Worm (Caenorhabditis elegans): Measurements from ENCODE around the gene tag-281.

tag-281 gene

DNA sequence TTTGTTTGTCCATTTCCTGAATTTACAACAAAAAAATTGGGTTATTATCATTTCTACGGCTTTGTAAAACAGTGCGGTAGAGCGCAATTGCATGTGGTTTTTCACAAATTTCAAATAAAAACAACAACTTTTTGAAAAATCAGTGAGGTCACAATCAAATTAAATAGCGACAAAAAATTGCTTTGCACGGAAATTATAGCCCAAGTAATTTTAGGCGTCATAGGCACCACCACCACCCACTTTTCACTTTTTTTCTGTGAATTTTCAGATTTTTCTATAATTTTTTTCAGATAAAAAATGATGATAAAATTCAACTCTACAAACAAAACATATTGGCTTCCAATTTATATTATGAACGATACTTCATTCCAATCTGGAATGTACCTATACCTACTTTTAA is 2.3 kb upstream of the tag-281 start, which contains the start of gene sre-38:
sre-38 (plus strand) TSS at position 301 of the 400 bp plus-strand sequence.
- no peak for TF ChIP-seq fkh-6 (tag; optimal IDR thresholded peaks at IDR 0.05)
- no peak for TF ChIP-seq elt-4 (tag; optimal IDR thresholded peaks at IDR 0.05)
- no peak for TF ChIP-seq sdc-2 (tag; optimal IDR thresholded peaks at IDR 0.05)

DNA sequence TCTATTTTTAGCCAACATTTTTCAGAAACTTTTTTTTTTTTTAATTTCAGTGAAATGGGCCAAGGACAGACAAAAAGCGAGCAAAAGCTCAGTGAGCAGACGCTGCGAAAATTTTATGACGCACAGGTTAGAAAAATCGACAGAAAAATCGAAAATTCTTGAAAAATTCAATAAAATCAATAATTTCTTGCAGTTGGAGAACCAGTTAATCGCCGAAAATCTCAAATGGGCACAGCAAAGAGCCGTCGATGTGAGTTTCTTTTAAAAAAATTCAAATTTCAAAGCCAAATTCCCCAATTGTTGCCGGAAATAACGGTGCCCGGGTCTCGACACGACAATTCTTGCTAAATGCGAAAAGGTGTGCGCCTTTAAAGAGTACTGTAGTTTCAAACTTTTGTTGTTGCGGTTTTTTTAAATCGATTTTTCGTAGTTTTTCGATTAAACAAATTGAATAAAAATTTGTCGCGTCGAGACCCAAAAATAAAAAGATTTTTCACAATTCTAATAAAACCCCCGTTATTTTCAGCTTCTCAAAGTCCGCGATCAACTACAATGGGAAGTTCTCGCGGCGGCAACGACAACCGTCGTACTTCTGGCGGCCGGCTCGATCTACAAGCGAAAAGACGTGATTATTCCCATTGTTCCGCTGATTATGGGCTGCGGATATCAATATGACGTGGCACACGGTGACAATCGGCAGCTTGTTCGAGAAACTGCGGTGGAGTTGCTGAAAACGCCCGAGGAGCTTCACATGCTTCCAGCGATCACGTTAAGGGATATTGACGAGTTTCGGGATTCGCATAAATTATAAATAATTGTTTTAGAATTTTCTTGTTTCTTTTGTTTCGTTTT is 1.3 kb downstream of the tag-281 start, which contains the start of gene tag-280:
tag-280 (plus strand) TSS at position 51 of the 852 bp plus-strand sequence.
- TF ChIP-seq che-1 (tag; optimal IDR thresholded peaks at IDR 0.05) = no peak
- TF ChIP-seq K09A11.1 (tag; optimal IDR thresholded peaks at IDR 0.05; ENCODE audit: insufficient read depth) = no peak

DNA sequence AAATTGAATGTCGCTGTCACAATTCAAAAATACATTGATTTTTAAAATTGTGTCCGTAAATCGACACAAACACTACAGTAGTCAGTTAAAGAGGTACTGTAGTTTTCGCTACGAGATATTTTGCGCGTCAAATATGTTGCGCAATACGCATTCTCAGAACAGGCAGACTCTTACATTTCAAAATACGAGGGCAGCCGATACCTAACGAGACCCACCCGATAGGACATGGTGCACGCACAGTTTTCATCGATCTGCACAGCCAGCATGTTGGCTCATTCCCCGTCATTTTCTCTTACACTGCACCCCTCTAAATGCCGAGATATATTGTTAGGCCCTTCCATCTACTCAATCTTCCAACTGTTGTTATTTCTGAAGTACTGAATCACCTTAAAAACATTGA is 2.7 kb downstream of the tag-281 start, which contains the start of gene F15A4.2:
F15A4.2 (plus strand) TSS at position 301 of the 400 bp plus-strand sequence.
- TF ChIP-seq hlh-15 (tag; optimal IDR thresholded peaks at IDR 0.05) (no peak), nhr-232 (tag; optimal IDR thresholded peaks at IDR 0.05) (no peak), lim-6 (tag; optimal IDR thresholded peaks at IDR 0.05) (no peak), F13H6.1 (tag; optimal IDR thresholded peaks at IDR 0.05) (no peak), T23F11.4 (GFP tag; optimal IDR thresholded peaks at IDR 0.05) (no peak), ama-1 (optimal IDR thresholded peaks at IDR 0.05) (no peak), rnt-1 (tag; optimal IDR thresholded peaks at IDR 0.05) (no peak), dmd-4 (tag; optimal IDR thresholded peaks at IDR 0.05; ENCODE audit: borderline replicate concordance) (no peak)

DNA sequence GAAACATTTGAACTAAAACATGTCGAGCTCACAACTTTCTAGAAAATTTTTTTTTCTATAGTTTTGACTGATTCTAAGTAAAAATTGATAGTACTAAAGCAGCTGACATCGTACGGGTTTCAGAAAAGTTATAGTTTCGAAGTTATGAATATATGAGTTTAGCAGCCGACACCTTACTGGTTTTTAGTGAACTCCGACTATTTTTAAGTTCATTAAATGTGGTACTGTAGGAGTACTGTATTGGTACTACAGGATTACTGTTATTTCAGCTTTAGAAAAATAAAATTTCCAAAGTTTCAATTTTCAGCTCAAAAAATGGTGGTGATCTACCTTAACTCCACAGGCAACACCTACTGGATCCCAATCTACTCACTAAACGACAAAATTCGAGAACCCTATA is 6.0 kb downstream of the tag-281 start, which contains the start of gene sre-37:
sre-37 (plus strand) TSS at position 301 of the 400 bp plus-strand sequence.
- no peak for TF ChIP-seq ceh-22 (tag; optimal IDR thresholded peaks at IDR 0.05)
- TF ChIP-seq pax-1 (tag; optimal IDR thresholded peaks at IDR 0.05) = no peak
- TF ChIP-seq hlh-15 (tag; optimal IDR thresholded peaks at IDR 0.05) = no peak
- no peak for TF ChIP-seq ceh-19 (GFP tag; optimal IDR thresholded peaks at IDR 0.05)
- no peak for TF ChIP-seq lin-11 (tag; optimal IDR thresholded peaks at IDR 0.05)
- TF ChIP-seq eyg-1 (tag; optimal IDR thresholded peaks at IDR 0.05) = no peak
- no peak for TF ChIP-seq K02D7.2 (tag; optimal IDR thresholded peaks at IDR 0.05)
- TF ChIP-seq dve-1 (tag; optimal IDR thresholded peaks at IDR 0.05) = no peak
- TF ChIP-seq tbx-2 (tag; optimal IDR thresholded peaks at IDR 0.05) = no peak
- TF ChIP-seq gmeb-2 (tag; optimal IDR thresholded peaks at IDR 0.05) = no peak
- TF ChIP-seq hlh-8 (tag; optimal IDR thresholded peaks at IDR 0.05) = no peak
- TF ChIP-seq pros-1 (tag; optimal IDR thresholded peaks at IDR 0.05) = no peak
- no peak for TF ChIP-seq che-1 (tag; optimal IDR thresholded peaks at IDR 0.05)
- no peak for TF ChIP-seq sox-2 (GFP tag; IDR thresholded peaks at IDR 0.05)
- no peak for TF ChIP-seq odd-2 (tag; optimal IDR thresholded peaks at IDR 0.05)
- no peak for TF ChIP-seq sox-4 (tag; optimal IDR thresholded peaks at IDR 0.05)
- no peak for TF ChIP-seq ceh-34 (tag; optimal IDR thresholded peaks at IDR 0.05)
- TF ChIP-seq K09A11.1 (tag; optimal IDR thresholded peaks at IDR 0.05; ENCODE audit: insufficient read depth) = no peak
- TF ChIP-seq unc-3 (GFP tag; conservative IDR thresholded peaks at IDR 0.05) = no peak
- TF ChIP-seq unc-3 (tag; optimal IDR thresholded peaks at IDR 0.05) = no peak

DNA sequence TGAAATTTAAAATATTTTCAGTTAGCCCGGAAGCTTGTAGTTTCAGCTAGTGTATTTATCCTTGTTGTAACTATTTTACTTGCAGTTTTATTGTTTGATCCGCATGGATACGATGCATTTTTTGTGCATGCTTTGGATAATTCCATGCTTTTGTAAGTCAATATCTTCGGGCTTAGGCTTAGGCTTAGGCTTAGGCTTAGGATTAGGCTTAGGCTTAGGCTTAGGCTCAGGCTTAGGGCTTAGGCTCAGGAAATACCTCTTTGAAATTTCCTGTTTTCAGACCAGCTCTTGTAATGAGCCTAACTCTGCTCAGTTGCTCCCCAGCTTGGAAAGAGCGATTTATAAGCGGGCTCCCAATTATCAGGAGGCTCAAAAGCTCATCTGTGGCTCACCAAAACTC is 7.5 kb downstream of the tag-281 start, which contains the start of gene srg-16:
srg-16 (plus strand) TSS at position 87 of the 400 bp plus-strand sequence.
- peak; percentile 55 for TF ChIP-seq dve-1 (tag; optimal IDR thresholded peaks at IDR 0.05)
- no peak for TF ChIP-seq syd-9 (tag; optimal IDR thresholded peaks at IDR 0.05)
- no peak for TF ChIP-seq ceh-34 (tag; optimal IDR thresholded peaks at IDR 0.05)
- TF ChIP-seq fkh-6 (tag; optimal IDR thresholded peaks at IDR 0.05) = no peak
- TF ChIP-seq pros-1 (tag; optimal IDR thresholded peaks at IDR 0.05) = no peak
- TF ChIP-seq pax-1 (tag; optimal IDR thresholded peaks at IDR 0.05) = no peak

Measured in whole organism, late embryonic.